Worm (Caenorhabditis elegans) whole organism, L3 larva: Measurements from ENCODE around the gene Y57G7A.2.

Experiments used
- egl-27 ChIP-seq: sonication (generic microtip); optimal IDR thresholded peaks from 4 replicates; lab custom pipeline; 2017; ENCODE audit warnings: missing biosample characterization, missing genetic modification reagents, missing genetic modification characterization
- nhr-67 ChIP-seq: fragments of 150-350 bp; optimal IDR thresholded peaks from 2 replicates; lab custom pipeline; 2014; ENCODE audit warnings: missing biosample characterization, missing genetic modification characterization
- skn-1 ChIP-seq: fragments of 150-350 bp; optimal IDR thresholded peaks from 2 replicates; lab custom pipeline; 2014; ENCODE audit warnings: missing biosample characterization, missing genetic modification characterization
- zag-1 ChIP-seq: fragments of 150-350 bp; optimal IDR thresholded peaks from 2 replicates; lab custom pipeline; 2014; ENCODE audit warnings: missing biosample characterization, missing genetic modification characterization

DNA sequence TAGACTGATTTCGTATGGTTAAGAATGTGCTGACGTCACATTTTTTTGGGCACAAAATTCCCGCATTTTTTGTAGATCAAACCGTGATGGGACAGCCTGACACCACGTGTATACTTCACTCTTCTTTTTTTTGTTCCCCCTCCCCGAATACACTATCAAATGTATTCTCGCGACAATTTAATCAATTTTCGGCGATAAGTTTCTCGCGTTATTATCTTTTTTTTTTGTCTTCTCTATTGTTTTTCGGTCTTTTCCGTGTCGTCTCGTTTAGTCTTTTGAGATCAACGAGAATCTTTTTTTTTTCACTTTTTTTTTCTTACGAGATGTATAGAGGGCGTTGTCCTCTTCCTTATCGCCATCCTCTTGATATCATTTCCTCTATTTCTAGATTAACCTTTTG lies 19.4 kb downstream of the Y57G7A.2 start:
- TF ChIP-seq nhr-67 (tag; lab: Kevin White, UChicago) (no peak), zag-1 (no peak), egl-27 (tag; lab: Kevin White, UChicago) (no peak), skn-1 (tag; lab: Kevin White, UChicago) (no peak)
